Fruit fly (Drosophila melanogaster): ENCODE results near the gene eIF1A.

Gene eIF1A

dm6 chr3R:18274328-18275098 lies at the start of gene eIF1A, which contains the start of gene Vps39 (continued):
- TF ChIP-seq CG32532 (GFP tag; IDR thresholded peaks at IDR 0.05) (0 out of 2 replicates have a peak, but pooled peaks have one; percentile 35), CG7786 (GFP tag; optimal IDR thresholded peaks at IDR 0.05) (peak; percentile 19)

- peak; percentile 82 for TF ChIP-seq hb (GFP tag; IDR thresholded peaks at IDR 0.05; ENCODE audit: partially characterized antibody)
- TF ChIP-seq CG15514 (GFP tag; optimal IDR thresholded peaks at IDR 0.05), result peak; percentile 43
- TF ChIP-seq CG3281 (GFP tag; optimal IDR thresholded peaks at IDR 0.05), result peak; percentile 41
- peak; percentile 69 for TF ChIP-seq CG12769 (tag; optimal IDR thresholded peaks at IDR 0.05)
- TF ChIP-seq MESR4 (GFP tag; optimal IDR thresholded peaks at IDR 0.05), result peak; percentile 34
- peak; percentile 9 for TF ChIP-seq chn (GFP tag; optimal IDR thresholded peaks at IDR 0.05)
- no peak for TF ChIP-seq slp2 (GFP tag; optimal IDR thresholded peaks at IDR 0.05)
- peak; percentile 31 for TF ChIP-seq CG17829 (tag; optimal IDR thresholded peaks at IDR 0.05)
- no peak for TF ChIP-seq Dad (GFP tag; optimal IDR thresholded peaks at IDR 0.05)
- no peak for TF ChIP-seq jumu (GFP tag; optimal IDR thresholded peaks at IDR 0.05)
- TF ChIP-seq Bgb (GFP tag; IDR thresholded peaks at IDR 0.05; ENCODE audit: partially characterized antibody), result peak; percentile 88
- peak; percentile 76 for TF ChIP-seq Dp (GFP tag; optimal IDR thresholded peaks at IDR 0.05)
- peak; percentile 82 for TF ChIP-seq unc-4 (GFP tag; IDR thresholded peaks at IDR 0.05; ENCODE audit: partially characterized antibody)
- TF ChIP-seq NC2β (GFP tag; optimal IDR thresholded peaks at IDR 0.05), result peak; percentile 16
- peak; percentile 11; the same call in 1 of the 3 replicates for TF ChIP-seq Aef1 (GFP tag; IDR thresholded peaks at IDR 0.05)
- no peak for TF ChIP-seq pfk (GFP tag; optimal IDR thresholded peaks at IDR 0.05)
- peak; percentile 12 for TF ChIP-seq CG34376 (GFP tag; optimal IDR thresholded peaks at IDR 0.05)
- no peak for TF ChIP-seq CG43689 (GFP tag; IDR thresholded peaks at IDR 0.05)
- TF ChIP-seq CG14860 (GFP tag; IDR thresholded peaks at IDR 0.05; ENCODE audit: partially characterized antibody), result peak; percentile 79
- peak; percentile 9 for TF ChIP-seq CTCF (GFP tag; optimal IDR thresholded peaks at IDR 0.05)
- peak; percentile 2 for TF ChIP-seq HmgD (GFP tag; optimal IDR thresholded peaks at IDR 0.05)
- peak; percentile 83 for TF ChIP-seq Nf-YC (tag; optimal IDR thresholded peaks at IDR 0.05)
- TF ChIP-seq CG14710 (tag; optimal IDR thresholded peaks at IDR 0.05), result peak; percentile 50
- TF ChIP-seq sna (GFP tag; IDR thresholded peaks at IDR 0.05; ENCODE audit: partially characterized antibody), result peak; percentile 77; the same call in 1 of the 2 replicates
- TF ChIP-seq CG30020 (tag; optimal IDR thresholded peaks at IDR 0.05), result peak; percentile 31
- TF ChIP-seq stwl (tag; optimal IDR thresholded peaks at IDR 0.05), result peak; percentile 86
- TF ChIP-seq CG11504 (tag; optimal IDR thresholded peaks at IDR 0.05), result peak; percentile 2
- peak; percentile 81 for TF ChIP-seq CG16813 (GFP tag; IDR thresholded peaks at IDR 0.05; ENCODE audit: partially characterized antibody)
- no peak for TF ChIP-seq Max (GFP tag; optimal IDR thresholded peaks at IDR 0.05)
- peak; percentile 18 for TF ChIP-seq gfzf (GFP tag; optimal IDR thresholded peaks at IDR 0.05)
- TF ChIP-seq CG17385 (GFP tag; optimal IDR thresholded peaks at IDR 0.05), result no peak
- peak; percentile 79 for TF ChIP-seq CG34224 (GFP tag; IDR thresholded peaks at IDR 0.05; ENCODE audit: partially characterized antibody)
- peak; percentile 71 for TF ChIP-seq sens (GFP tag)
- TF ChIP-seq MBD-R2 (GFP tag; IDR thresholded peaks at IDR 0.05), result peak; percentile 79
- 0 out of 2 replicates have a peak, but pooled peaks have one; percentile 15 for TF ChIP-seq gsb (GFP tag; IDR thresholded peaks at IDR 0.05)
- TF ChIP-seq CG6272 (GFP tag; IDR thresholded peaks at IDR 0.05), result no peak
- peak; percentile 16 for TF ChIP-seq Lhr (GFP tag; optimal IDR thresholded peaks at IDR 0.05)
- no peak for TF ChIP-seq CG34422 (GFP tag; IDR thresholded peaks at IDR 0.05)
- peak; percentile 92 for TF ChIP-seq nerfin-2 (GFP tag; IDR thresholded peaks at IDR 0.05; ENCODE audit: partially characterized antibody)
- TF ChIP-seq CG17361 (GFP tag; IDR thresholded peaks at IDR 0.05), result no peak
- peak; percentile 0 for TF ChIP-seq YL-1 (GFP tag; optimal IDR thresholded peaks at IDR 0.05)
- TF ChIP-seq nmo (GFP tag; optimal IDR thresholded peaks at IDR 0.05), result peak; percentile 47
- no peak for TF ChIP-seq CG9609 (GFP tag; optimal IDR thresholded peaks at IDR 0.05)
Measured at dm6 chr3R:18226043-18226808, 48.2 kb upstream of the eIF1A start, which contains the start of the genes CG7168 and Mdh2. Gene CG7168 (minus strand): TSS chr3R:18226082. Gene Mdh2 (plus strand): TSS chr3R:18226396.
